Fruit fly (Drosophila melanogaster) whole organism, prepupa: Measurements from ENCODE around the gene btd.

Experiments used
- CG34406 ChIP-seq: fragments of 200-800 bp; sonication (Bioruptor generic); optimal IDR thresholded peaks from 3 replicates; lab custom pipeline; 2016; ENCODE audit warnings: missing biosample characterization, missing genetic modification characterization
- CG8119 ChIP-seq: fragments of 200-800 bp; sonication (Bioruptor generic); IDR thresholded peaks from 3 replicates; pipeline ENCODE4 v1.3.6; 2022; ENCODE audit warnings: missing biosample characterization, missing genetic modification characterization
- Hr39 ChIP-seq: fragments of 200-800 bp; sonication (Bioruptor generic); optimal IDR thresholded peaks from 2 replicates; lab custom pipeline; 2016; ENCODE audit warnings: missing biosample characterization, missing genetic modification characterization
- Lpt ChIP-seq: fragments of 200-800 bp; sonication (Bioruptor generic); optimal IDR thresholded peaks from 3 replicates; lab custom pipeline; 2016; ENCODE audit warnings: missing biosample characterization, missing genetic modification characterization
- Met ChIP-seq: fragments of 200-800 bp; sonication (Bioruptor generic); optimal IDR thresholded peaks from 3 replicates; lab custom pipeline; 2016; ENCODE audit warnings: missing biosample characterization, missing genetic modification characterization
- Sox102F ChIP-seq: fragments of 200-800 bp; sonication (Bioruptor generic); optimal IDR thresholded peaks from 2 replicates; lab custom pipeline; 2016; ENCODE audit warnings: missing biosample characterization, mild to moderate bottlenecking, missing genetic modification characterization
- eg ChIP-seq: fragments of 200-800 bp; sonication (Bioruptor generic); IDR thresholded peaks from 3 replicates; pipeline ENCODE4 v1.3.6; 2022; ENCODE audit warnings: missing biosample characterization, missing genetic modification characterization
- net ChIP-seq: fragments of 200-800 bp; sonication (Bioruptor generic); optimal IDR thresholded peaks from 3 replicates; lab custom pipeline; 2016; ENCODE audit warnings: missing biosample characterization, missing genetic modification characterization

DNA sequence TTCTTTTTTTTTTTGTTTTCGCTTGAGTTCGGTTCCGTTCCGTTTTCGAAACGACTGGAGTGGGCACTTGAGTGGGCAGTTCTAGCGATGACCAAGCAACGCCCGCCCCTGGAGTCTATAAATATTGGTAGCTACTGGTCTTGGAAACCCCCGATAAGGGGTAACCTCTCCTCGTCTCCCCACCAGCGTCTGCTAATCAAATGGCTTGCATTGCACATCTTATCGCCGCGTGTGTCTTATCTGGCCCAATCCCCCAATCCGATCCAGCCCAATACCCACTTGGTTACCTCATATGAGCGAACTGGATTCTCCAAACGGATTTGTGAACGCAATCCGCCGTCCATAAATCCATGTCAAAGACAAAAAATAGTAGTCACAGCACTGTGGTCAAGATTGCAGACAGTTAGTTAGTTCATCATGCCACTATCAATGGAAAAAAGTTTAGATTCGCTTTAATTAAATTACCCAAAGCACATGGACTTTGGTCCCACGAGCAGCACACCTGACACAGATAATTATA, 31.1 kb upstream of the btd start, which contains the start of gene CG3106:
- no peak for TF ChIP-seq CG8119 (GFP tag; lab: Robert Waterston, UW)
- TF ChIP-seq Sox102F (GFP tag; lab: Kevin White, UChicago): no peak
- no peak for TF ChIP-seq eg
- no peak for TF ChIP-seq Hr39
- TF ChIP-seq CG34406: no peak
- no peak for TF ChIP-seq net (GFP tag; lab: Kevin White, UChicago)
- no peak for TF ChIP-seq Met (GFP tag; lab: Kevin White, UChicago)
- TF ChIP-seq Lpt: no peak
